Worm (Caenorhabditis elegans): Measurements from ENCODE around the gene eat-3.

DNA sequence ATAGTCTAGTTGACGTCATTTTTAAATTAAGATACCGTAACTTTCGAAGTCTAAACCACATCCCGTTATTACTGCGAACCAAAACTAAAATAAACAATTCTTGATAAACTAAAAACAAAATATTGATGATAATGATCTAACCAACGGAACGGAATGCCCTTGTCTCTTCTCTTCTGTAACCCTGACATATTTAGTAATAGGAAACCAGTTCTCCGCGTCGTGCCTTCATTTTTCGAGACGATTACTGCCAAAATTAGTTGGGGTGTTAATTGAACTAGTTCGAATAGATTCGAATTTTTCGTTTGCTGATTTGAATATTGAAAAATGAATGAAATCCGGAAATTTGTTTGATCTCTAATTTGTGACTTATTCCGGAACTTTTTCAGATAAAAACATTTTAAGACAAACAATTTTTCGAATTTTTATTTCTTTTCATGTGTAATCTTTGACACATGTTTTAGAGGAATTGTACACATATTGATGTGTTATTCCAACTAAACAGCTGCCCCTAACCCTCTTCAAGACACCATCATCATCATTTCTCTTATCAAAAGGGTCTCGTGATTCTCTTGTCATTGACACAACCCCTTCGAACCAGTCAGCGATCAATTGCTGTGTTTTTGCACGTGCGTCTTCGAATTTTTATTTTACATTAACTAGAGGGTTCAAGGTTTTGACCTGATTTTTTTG, 40.9 kb upstream of the eat-3 start:
- TF ChIP-seq gmeb-2 (tag; optimal IDR thresholded peaks at IDR 0.05), result no peak
- no peak for TF ChIP-seq nhr-232 (tag; optimal IDR thresholded peaks at IDR 0.05)

All from whole organism, late embryonic.